Worm (Caenorhabditis elegans) whole organism, early embryonic: ENCODE data around the gene B0238.9.

ENCODE experiments used
- B0310.2 ChIP-seq: sonication (generic microtip); optimal IDR thresholded peaks from 2 replicates; lab custom pipeline; 2016; ENCODE audit warnings: mild to moderate bottlenecking, missing genetic modification characterization, missing compliant biosample characterization
- F13C5.2 ChIP-seq: sonication (generic microtip); optimal IDR thresholded peaks from 2 replicates; lab custom pipeline; 2017; ENCODE audit warnings: mild to moderate bottlenecking, missing genetic modification characterization, inconsistent platforms, missing compliant biosample characterization
- aly-1 ChIP-seq: sonication (generic microtip); optimal IDR thresholded peaks from 2 replicates; lab custom pipeline; 2016; ENCODE audit warnings: missing genetic modification characterization, missing compliant biosample characterization
- ama-1 ChIP-seq: fragments of 150-350 bp; optimal IDR thresholded peaks from 2 replicates; lab custom pipeline; 2014
- ceh-13 ChIP-seq: fragments of 200-800 bp; sonication (Bioruptor generic); optimal IDR thresholded peaks from 2 replicates; lab custom pipeline; 2018; ENCODE audit warnings: mild to moderate bottlenecking, missing genetic modification characterization, missing compliant biosample characterization
- ceh-36 ChIP-seq: sonication (generic microtip); optimal IDR thresholded peaks from 2 replicates; lab custom pipeline; 2016; ENCODE audit warnings: missing genetic modification characterization, inconsistent platforms, missing compliant biosample characterization
- ets-7 ChIP-seq: sonication (generic microtip); optimal IDR thresholded peaks from 2 replicates; lab custom pipeline; 2016; ENCODE audit warnings: missing genotype, missing genetic modification characterization, missing compliant biosample characterization
- flt-1 ChIP-seq: fragments of 200-800 bp; sonication (Bioruptor generic); IDR thresholded peaks from 2 replicates; pipeline ENCODE4 v1.3.6; 2022; ENCODE audit warnings: missing genetic modification characterization, missing compliant biosample characterization
- hmbx-1 ChIP-seq: sonication (generic microtip); optimal IDR thresholded peaks from 2 replicates; lab custom pipeline; 2016; ENCODE audit warnings: mild to moderate bottlenecking, missing genetic modification characterization, missing compliant biosample characterization
- hmg-4 ChIP-seq: fragments of 200-800 bp; sonication (Bioruptor generic); optimal IDR thresholded peaks from 2 replicates; lab custom pipeline; 2018; ENCODE audit warnings: mild to moderate bottlenecking, missing genetic modification characterization, missing compliant biosample characterization
- hnd-1 ChIP-seq: sonication (generic microtip); optimal IDR thresholded peaks from 2 replicates; lab custom pipeline; 2016; ENCODE audit warnings: missing genetic modification characterization, missing compliant biosample characterization
- pes-1 ChIP-seq: fragments of 200-800 bp; sonication (Bioruptor generic); IDR thresholded peaks from 2 replicates; pipeline ENCODE4 v1.3.6; 2022; ENCODE audit warnings: missing genetic modification reagents, missing genetic modification characterization, missing compliant biosample characterization
- scrt-1 ChIP-seq: fragments of 200-800 bp; sonication (Bioruptor generic); IDR thresholded peaks from 2 replicates; pipeline ENCODE4 v1.3.6; 2022; ENCODE audit warnings: missing genetic modification characterization, missing compliant biosample characterization
- sea-1 ChIP-seq: fragments of 200-800 bp; sonication (Bioruptor generic); conservative IDR thresholded peaks from 2 replicates; pipeline ENCODE4 v1.3.6; 2022; ENCODE audit warnings: missing genetic modification characterization, missing compliant biosample characterization
- tbx-11 ChIP-seq: fragments of 200-800 bp; sonication (Bioruptor generic); IDR thresholded peaks from 2 replicates; pipeline ENCODE4 v1.3.6; 2022; ENCODE audit warnings: missing genetic modification characterization, missing compliant biosample characterization
- tbx-37 ChIP-seq: fragments of 200-800 bp; sonication (Bioruptor generic); conservative IDR thresholded peaks from 2 replicates; pipeline ENCODE4 v1.3.6; 2022; ENCODE audit warnings: missing genetic modification reagents, missing genetic modification characterization, missing compliant biosample characterization
- tra-4 ChIP-seq: sonication (generic microtip); optimal IDR thresholded peaks from 2 replicates; lab custom pipeline; 2017; ENCODE audit warnings: missing genetic modification characterization, missing compliant biosample characterization

B0238.9 gene

DNA sequence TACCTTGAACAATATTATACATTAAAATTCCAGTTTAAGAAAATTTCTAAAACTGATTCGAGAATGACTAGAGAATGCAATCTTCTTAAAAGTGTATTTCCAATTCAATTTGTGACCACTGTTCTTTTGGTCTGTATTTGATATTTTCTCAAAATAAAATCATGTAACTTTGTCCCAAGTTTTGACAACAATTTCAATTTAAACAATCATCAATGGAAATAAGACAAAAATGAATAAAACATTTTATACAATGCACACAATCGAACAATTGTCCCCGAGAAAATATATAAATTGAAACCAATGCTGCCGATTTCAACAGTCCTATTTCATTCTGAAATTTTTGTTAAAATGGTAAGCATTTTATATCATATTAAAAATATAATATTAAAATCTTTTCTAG lies 33.7 kb upstream of the B0238.9 start, which contains the start of gene C10G8.4:
Gene C10G8.4, plus strand, starts transcription at position 301 of the 400 bp plus-strand sequence.
- TF ChIP-seq B0310.2 (tag; lab: Kevin White, UChicago) (no peak), scrt-1 (GFP tag; lab: Robert Waterston, UW) (no peak), pes-1 (GFP tag; lab: Robert Waterston, UW) (no peak), F13C5.2 (no peak), tbx-37 (GFP tag; lab: Robert Waterston, UW) (no peak), ceh-36 (tag; lab: Kevin White, UChicago) (no peak), tbx-11 (GFP tag; lab: Robert Waterston, UW) (no peak), tra-4 (no peak), aly-1 (tag; lab: Kevin White, UChicago) (no peak), sea-1 (no peak), ama-1 (lab: Kevin White, UChicago) (no peak), ets-7 (tag; lab: Kevin White, UChicago) (no peak), hmbx-1 (tag; lab: Kevin White, UChicago) (no peak)

DNA sequence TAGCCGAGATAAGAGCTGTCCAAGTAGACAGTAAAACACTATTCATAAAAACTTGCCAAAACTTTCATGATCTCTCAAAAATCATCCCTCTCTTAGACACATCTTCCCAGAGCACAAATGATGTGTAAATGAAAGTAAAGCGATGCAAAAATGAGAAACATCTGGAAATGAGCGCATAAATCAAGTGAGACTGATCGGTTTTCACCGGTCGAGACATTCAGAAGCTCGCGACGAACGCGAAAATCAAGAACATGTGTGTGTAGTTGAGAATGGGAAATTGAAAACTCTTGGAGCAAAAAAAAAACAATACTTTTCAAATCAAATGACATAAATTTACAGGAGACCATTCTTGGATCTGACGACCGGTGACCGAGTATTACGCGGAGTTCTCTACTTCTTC lies 26.5 kb upstream of the B0238.9 start:
- TF ChIP-seq pes-1 (GFP tag; lab: Robert Waterston, UW): no peak
- TF ChIP-seq aly-1 (tag; lab: Kevin White, UChicago): no peak
- no peak for TF ChIP-seq tra-4
- TF ChIP-seq sea-1: no peak
- TF ChIP-seq flt-1 (GFP tag; lab: Robert Waterston, UW): no peak
- no peak for TF ChIP-seq scrt-1 (GFP tag; lab: Robert Waterston, UW)
- TF ChIP-seq ceh-36 (tag; lab: Kevin White, UChicago): no peak
- no peak for TF ChIP-seq ama-1 (lab: Kevin White, UChicago)
- TF ChIP-seq hnd-1: no peak
- no peak for TF ChIP-seq ceh-13
- TF ChIP-seq tbx-11 (GFP tag; lab: Robert Waterston, UW): no peak

DNA sequence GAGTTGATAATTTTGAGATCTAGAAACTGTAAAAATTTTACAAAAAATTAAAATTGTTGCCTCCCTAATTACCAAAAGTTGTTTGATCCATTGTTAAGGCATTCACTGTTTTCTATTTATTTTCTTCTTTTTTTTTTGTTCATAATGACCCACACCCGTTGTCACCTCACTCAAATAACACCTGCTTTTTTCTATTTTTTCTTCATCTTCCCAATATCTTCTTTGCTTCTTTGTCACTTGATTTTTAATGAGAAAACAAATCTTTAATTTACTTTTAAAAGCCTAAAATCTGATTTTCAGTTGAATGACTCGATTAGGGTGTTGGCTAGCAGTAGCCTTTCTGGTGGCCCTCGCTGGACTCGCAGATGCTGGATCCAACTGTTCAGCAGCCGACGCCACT lies 25.5 kb upstream of the B0238.9 start, which contains the start of gene ncx-2:
Gene ncx-2, plus strand, starts transcription at position 301 of the 400 bp plus-strand sequence.
- TF ChIP-seq tbx-11 (GFP tag; lab: Robert Waterston, UW): no peak
- TF ChIP-seq pes-1 (GFP tag; lab: Robert Waterston, UW): no peak
- no peak for TF ChIP-seq tbx-37 (GFP tag; lab: Robert Waterston, UW)
- TF ChIP-seq hmg-4: no peak
- TF ChIP-seq hmbx-1 (tag; lab: Kevin White, UChicago): no peak
- no peak for TF ChIP-seq ceh-36 (tag; lab: Kevin White, UChicago)
- TF ChIP-seq ama-1 (lab: Kevin White, UChicago): no peak
- TF ChIP-seq tra-4: no peak
- no peak for TF ChIP-seq ets-7 (tag; lab: Kevin White, UChicago)
- no peak for TF ChIP-seq aly-1 (tag; lab: Kevin White, UChicago)
- TF ChIP-seq flt-1 (GFP tag; lab: Robert Waterston, UW): no peak

DNA sequence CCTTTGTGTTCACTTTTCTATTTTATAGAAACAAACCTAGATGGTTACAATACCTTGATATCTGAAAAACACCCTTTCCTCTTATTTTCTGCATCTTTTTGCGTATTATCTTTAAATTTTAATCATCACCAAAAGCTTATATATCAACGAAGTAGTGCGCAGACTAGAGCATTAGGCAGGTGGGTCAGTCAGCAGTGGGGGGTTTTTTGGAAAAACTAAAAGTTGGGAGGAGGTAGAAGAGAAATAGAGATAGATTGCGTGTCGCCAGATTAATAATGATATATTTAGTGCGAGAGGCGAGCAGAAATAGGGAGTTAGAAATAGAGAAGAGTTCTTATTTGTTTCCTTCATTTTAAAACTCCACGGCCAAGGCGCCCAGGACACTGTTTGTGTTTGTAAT lies 23.3 kb upstream of the B0238.9 start:
- no peak for TF ChIP-seq flt-1 (GFP tag; lab: Robert Waterston, UW)
- no peak for TF ChIP-seq hnd-1
- TF ChIP-seq hmbx-1 (tag; lab: Kevin White, UChicago): no peak
- no peak for TF ChIP-seq aly-1 (tag; lab: Kevin White, UChicago)
- TF ChIP-seq ama-1 (lab: Kevin White, UChicago): no peak

DNA sequence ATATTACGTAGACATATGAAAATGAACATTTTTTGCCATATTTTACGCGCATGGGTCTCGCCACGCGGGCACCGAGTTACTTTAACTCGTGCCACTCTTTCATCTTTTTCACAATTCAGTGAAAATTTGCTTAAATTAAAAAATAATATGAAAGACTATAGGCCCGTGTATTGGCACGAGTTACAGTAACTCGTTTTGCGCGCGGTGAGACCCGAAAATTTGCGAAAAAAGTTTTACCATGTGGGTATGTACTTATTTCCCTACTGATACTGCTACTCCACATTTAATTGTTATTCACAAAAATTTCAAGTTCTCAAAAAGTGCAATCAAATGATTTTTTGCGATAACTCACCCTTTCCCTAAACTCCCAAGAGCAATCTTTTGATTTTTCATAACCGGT lies 19.8 kb upstream of the B0238.9 start:
- no peak for TF ChIP-seq tbx-37 (GFP tag; lab: Robert Waterston, UW)

DNA sequence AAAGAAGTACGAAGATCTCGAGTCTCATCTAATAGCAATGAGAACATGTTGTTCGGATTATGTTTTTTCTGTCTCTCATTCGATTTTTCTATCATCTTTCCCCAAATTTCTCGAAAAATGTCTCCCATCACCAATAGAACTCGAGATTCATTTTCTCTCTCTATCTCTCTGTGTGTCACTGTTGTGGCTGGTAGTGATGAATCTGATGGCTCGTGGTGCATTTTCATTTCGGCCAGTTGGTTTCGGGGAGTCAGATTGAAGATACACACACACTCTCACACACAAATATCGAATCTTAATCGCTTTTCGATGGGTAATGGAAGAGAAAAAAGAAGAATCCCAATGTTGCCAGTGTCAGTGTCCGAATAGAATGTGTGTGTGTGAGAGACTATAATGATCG lies 18.0 kb upstream of the B0238.9 start:
- TF ChIP-seq sea-1: no peak
- TF ChIP-seq aly-1 (tag; lab: Kevin White, UChicago): no peak
- no peak for TF ChIP-seq tbx-11 (GFP tag; lab: Robert Waterston, UW)
- no peak for TF ChIP-seq flt-1 (GFP tag; lab: Robert Waterston, UW)
- TF ChIP-seq ceh-36 (tag; lab: Kevin White, UChicago): no peak

DNA sequence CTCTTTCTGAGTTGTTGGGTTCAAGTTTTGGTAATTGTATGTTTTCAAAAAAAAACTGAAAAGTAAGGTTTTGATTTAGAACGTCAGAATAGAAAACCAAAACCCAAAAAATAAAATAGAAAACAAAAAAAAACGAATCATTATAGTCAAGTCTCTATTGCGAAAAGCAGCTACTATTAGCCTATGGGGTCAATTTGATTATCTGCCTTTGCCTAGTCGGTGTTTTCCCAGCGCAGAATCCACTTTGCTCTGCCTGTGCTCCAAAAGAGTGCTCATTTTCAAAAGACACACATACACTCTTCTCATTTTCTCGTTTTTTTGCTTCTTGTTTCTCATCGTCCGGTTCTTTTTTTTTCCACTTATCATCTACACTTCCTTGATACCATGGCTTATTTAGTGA lies 10.8 kb upstream of the B0238.9 start:
- TF ChIP-seq scrt-1 (GFP tag; lab: Robert Waterston, UW) (no peak), B0310.2 (tag; lab: Kevin White, UChicago) (no peak), ceh-36 (tag; lab: Kevin White, UChicago) (no peak), F13C5.2 (no peak), ceh-13 (no peak), hmg-4 (no peak), sea-1 (no peak), pes-1 (GFP tag; lab: Robert Waterston, UW) (no peak), hmbx-1 (tag; lab: Kevin White, UChicago) (no peak), flt-1 (GFP tag; lab: Robert Waterston, UW) (no peak), aly-1 (tag; lab: Kevin White, UChicago) (no peak), ama-1 (lab: Kevin White, UChicago) (no peak)

DNA sequence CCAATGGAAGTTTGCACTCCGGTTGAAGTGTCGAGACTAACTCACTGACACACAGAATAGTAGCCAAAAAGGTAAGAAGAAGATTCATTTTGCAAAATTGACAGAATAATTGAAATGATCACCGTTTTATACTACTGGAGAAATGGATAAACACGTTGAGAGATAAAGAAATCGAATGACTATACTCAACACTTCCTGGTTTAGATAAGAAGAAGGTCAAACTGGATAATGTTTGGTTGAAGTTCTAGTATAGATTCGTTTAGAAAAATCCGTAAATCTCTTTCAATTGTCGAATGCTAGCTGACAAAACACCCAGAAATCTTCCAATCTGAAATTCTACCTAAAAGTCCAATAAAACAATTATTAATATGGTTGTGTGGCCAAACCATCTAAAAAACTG lies 9.4 kb upstream of the B0238.9 start, which contains the start of gene Y49G5A.1:
Gene Y49G5A.1, minus strand, starts transcription at position 101 of the 400 bp plus-strand sequence.
- no peak for TF ChIP-seq sea-1
- no peak for TF ChIP-seq tra-4
- no peak for TF ChIP-seq pes-1 (GFP tag; lab: Robert Waterston, UW)
- TF ChIP-seq hmg-4: no peak
- no peak for TF ChIP-seq F13C5.2
- TF ChIP-seq ceh-13: no peak
- no peak for TF ChIP-seq hnd-1
- no peak for TF ChIP-seq B0310.2 (tag; lab: Kevin White, UChicago)
- TF ChIP-seq tbx-37 (GFP tag; lab: Robert Waterston, UW): no peak
- TF ChIP-seq tbx-11 (GFP tag; lab: Robert Waterston, UW): no peak
- no peak for TF ChIP-seq ceh-36 (tag; lab: Kevin White, UChicago)
- TF ChIP-seq scrt-1 (GFP tag; lab: Robert Waterston, UW): no peak
- TF ChIP-seq ama-1 (lab: Kevin White, UChicago): no peak
- no peak for TF ChIP-seq ets-7 (tag; lab: Kevin White, UChicago)
- TF ChIP-seq aly-1 (tag; lab: Kevin White, UChicago): no peak
- TF ChIP-seq hmbx-1 (tag; lab: Kevin White, UChicago): no peak
- TF ChIP-seq flt-1 (GFP tag; lab: Robert Waterston, UW): no peak
